Fruit fly (Drosophila melanogaster): ENCODE measurements around the gene CG17896.

CG17896 gene

DNA sequence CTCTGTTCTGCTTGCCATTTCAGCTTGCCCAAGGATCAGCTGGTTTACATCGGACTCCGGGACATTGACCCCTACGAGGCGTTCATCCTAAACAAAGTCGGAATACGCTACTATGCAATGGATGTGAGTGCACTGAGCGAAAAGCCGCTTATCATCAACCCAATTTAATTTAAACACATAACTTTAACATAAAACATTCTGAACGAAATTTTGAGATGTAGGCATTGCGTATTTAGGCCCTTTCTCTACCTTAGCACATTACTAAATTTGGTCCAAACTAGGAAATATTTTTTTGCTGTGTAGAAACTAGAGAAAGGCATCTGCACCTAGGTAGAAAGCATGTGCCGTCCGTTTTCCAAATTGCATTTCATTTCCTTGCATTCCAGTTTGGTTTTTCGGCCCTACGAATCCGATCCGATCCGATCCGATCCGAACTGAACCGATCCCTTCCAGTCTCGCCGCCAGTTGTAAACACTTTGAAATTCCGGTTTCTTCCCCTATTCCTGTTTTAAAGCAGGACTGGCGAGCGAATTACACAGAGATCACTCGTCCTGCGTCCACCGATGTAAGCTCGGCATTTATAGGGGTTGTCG, 33.3 kb upstream of the CG17896 start (continued):
- peak; percentile 42 for TF ChIP-seq gcm (GFP tag; optimal IDR thresholded peaks at IDR 0.05)
- TF ChIP-seq slou (GFP tag; optimal IDR thresholded peaks at IDR 0.05): no peak
- no peak for TF ChIP-seq CG6654 (GFP tag; optimal IDR thresholded peaks at IDR 0.05)
- TF ChIP-seq CG1024 (GFP tag; IDR thresholded peaks at IDR 0.05): 0 out of 2 replicates have a peak, but pooled peaks have one; percentile 29
- TF ChIP-seq CG10321 (GFP tag; IDR thresholded peaks at IDR 0.05): no peak
- no peak for TF ChIP-seq CG4282 (GFP tag; optimal IDR thresholded peaks at IDR 0.05)
- TF ChIP-seq CG10654 (GFP tag; optimal IDR thresholded peaks at IDR 0.05): peak; percentile 24
- TF ChIP-seq fd3F (GFP tag; optimal IDR thresholded peaks at IDR 0.05): no peak
- TF ChIP-seq Dfd (GFP tag; optimal IDR thresholded peaks at IDR 0.05): no peak
- TF ChIP-seq CG18262 (tag; optimal IDR thresholded peaks at IDR 0.05): peak; percentile 83
- TF ChIP-seq pho (GFP tag; optimal IDR thresholded peaks at IDR 0.05): no peak
- no peak for TF ChIP-seq emc (GFP tag; optimal IDR thresholded peaks at IDR 0.05)
- TF ChIP-seq stc (GFP tag; IDR thresholded peaks at IDR 0.05): no peak
- TF ChIP-seq run (tag; optimal IDR thresholded peaks at IDR 0.05): no peak
- TF ChIP-seq pan (optimal IDR thresholded peaks at IDR 0.05): no peak
- no peak for TF ChIP-seq pan (GFP tag; optimal IDR thresholded peaks at IDR 0.05 in 1 of 2, IDR thresholded peaks at IDR 0.05 in 1 of 2)
- peak; percentile 55 for TF ChIP-seq slp2 (GFP tag; optimal IDR thresholded peaks at IDR 0.05)
- TF ChIP-seq CG12219 (GFP tag; optimal IDR thresholded peaks at IDR 0.05): peak; percentile 33
- TF ChIP-seq CG30431 (GFP tag; optimal IDR thresholded peaks at IDR 0.05): peak; percentile 76
- peak in 1 of 2 experiments; percentile 62 for TF ChIP-seq Hr51 (GFP tag; optimal IDR thresholded peaks at IDR 0.05)
- TF ChIP-seq ttk (GFP tag; IDR thresholded peaks at IDR 0.05): 0 out of 2 replicates have a peak, but pooled peaks have one; percentile 14
- no peak for TF ChIP-seq CG12104 (GFP tag; optimal IDR thresholded peaks at IDR 0.05)
- TF ChIP-seq Neu2 (GFP tag; optimal IDR thresholded peaks at IDR 0.05; ENCODE audit: borderline replicate concordance): peak; percentile 88
- no peak for TF ChIP-seq Tbp (GFP tag; optimal IDR thresholded peaks at IDR 0.05)
- TF ChIP-seq Hand (GFP tag; optimal IDR thresholded peaks at IDR 0.05): no peak
- TF ChIP-seq zf30C (GFP tag; optimal IDR thresholded peaks at IDR 0.05): peak; percentile 95
- TF ChIP-seq vfl (GFP tag; optimal IDR thresholded peaks at IDR 0.05): peak; percentile 62
- no peak for TF ChIP-seq kni (GFP tag; optimal IDR thresholded peaks at IDR 0.05)
- no peak for TF ChIP-seq CG7372 (GFP tag; IDR thresholded peaks at IDR 0.05)
- TF ChIP-seq CG32767 (GFP tag; IDR thresholded peaks at IDR 0.05): no peak
- TF ChIP-seq lbe (GFP tag; optimal IDR thresholded peaks at IDR 0.05): no peak
- peak; percentile 18 for TF ChIP-seq sima (GFP tag; optimal IDR thresholded peaks at IDR 0.05)
- 0 out of 3 replicates have a peak, but pooled peaks have one; percentile 26 for TF ChIP-seq CG34422 (GFP tag; IDR thresholded peaks at IDR 0.05)
- no peak for TF ChIP-seq chinmo (GFP tag; IDR thresholded peaks at IDR 0.05; ENCODE audit: partially characterized antibody)
- TF ChIP-seq prd (optimal IDR thresholded peaks at IDR 0.05): no peak
- TF ChIP-seq prd (GFP tag; IDR thresholded peaks at IDR 0.05): peak; percentile 93
- TF ChIP-seq CG11695 (GFP tag; IDR thresholded peaks at IDR 0.05): 0 out of 3 replicates have a peak, but pooled peaks have one; percentile 17
- no peak for TF ChIP-seq h (optimal IDR thresholded peaks at IDR 0.05)
- TF ChIP-seq CkIIα-i1 (GFP tag; IDR thresholded peaks at IDR 0.05): no peak
- no peak for TF ChIP-seq CG11560 (tag; IDR thresholded peaks at IDR 0.05)
- no peak for TF ChIP-seq exex (tag; optimal IDR thresholded peaks at IDR 0.05)
- peak; percentile 69 for TF ChIP-seq CG33557 (GFP tag; optimal IDR thresholded peaks at IDR 0.05)
- TF ChIP-seq bowl (GFP tag; IDR thresholded peaks at IDR 0.05): no peak
- TF ChIP-seq chn (GFP tag; optimal IDR thresholded peaks at IDR 0.05): peak; percentile 75
- TF ChIP-seq Usf (GFP tag; optimal IDR thresholded peaks at IDR 0.05): peak; percentile 71
- TF ChIP-seq Spps (tag; optimal IDR thresholded peaks at IDR 0.05): peak; percentile 29
- TF ChIP-seq C15 (GFP tag; IDR thresholded peaks at IDR 0.05): no peak
- TF ChIP-seq pfk (GFP tag; optimal IDR thresholded peaks at IDR 0.05): peak; percentile 53
- TF ChIP-seq CG13894 (tag; optimal IDR thresholded peaks at IDR 0.05): peak; percentile 25
- TF ChIP-seq CG3163 (GFP tag; optimal IDR thresholded peaks at IDR 0.05): peak; percentile 44
- TF ChIP-seq fd102C (GFP tag; optimal IDR thresholded peaks at IDR 0.05): peak; percentile 97
- TF ChIP-seq Nf-YA (GFP tag; IDR thresholded peaks at IDR 0.05): no peak

All from whole organism, embryonic.